Worm (Caenorhabditis elegans) whole organism, midembryonic: Measurements from ENCODE around the gene F35A5.8.

ENCODE experiments used
- T22C8.4 ChIP-seq: fragments of 200-800 bp; sonication (Bioruptor generic); IDR thresholded peaks from 2 replicates; pipeline ENCODE4 v1.3.6; 2022; ENCODE audit warnings: missing genetic modification characterization, missing compliant biosample characterization
- cog-1 ChIP-seq: sonication (generic microtip); optimal IDR thresholded peaks from 2 replicates; lab custom pipeline; 2016; ENCODE audit warnings: missing genetic modification characterization, missing compliant biosample characterization
- flt-1 ChIP-seq: fragments of 200-800 bp; sonication (Bioruptor generic); IDR thresholded peaks from 2 replicates; pipeline ENCODE4 v1.3.6; 2022; ENCODE audit warnings: missing genetic modification characterization, missing compliant biosample characterization
- klf-2 ChIP-seq: fragments of 200-800 bp; sonication (Bioruptor generic); conservative IDR thresholded peaks from 2 replicates; pipeline ENCODE4 v1.3.6; 2022; ENCODE audit warnings: missing genetic modification reagents, missing genetic modification characterization, missing compliant biosample characterization
- med-1 ChIP-seq: sonication (generic microtip); optimal IDR thresholded peaks from 2 replicates; lab custom pipeline; 2017; ENCODE audit warnings: missing genetic modification characterization, mild to moderate bottlenecking, missing compliant biosample characterization, antibody characterized with exemption, missing genetic modification reagents; ENCODE audit not compliant: insufficient read depth
- ref-1 ChIP-seq: fragments of 200-800 bp; sonication (Bioruptor generic); conservative IDR thresholded peaks from 2 replicates; pipeline ENCODE4 v1.3.6; 2022; ENCODE audit warnings: missing genetic modification reagents, missing genetic modification characterization, missing compliant biosample characterization
- tab-1 ChIP-seq: fragments of 200-800 bp; sonication (Bioruptor generic); IDR thresholded peaks from 2 replicates; pipeline ENCODE4 v1.3.6; 2022; ENCODE audit warnings: missing genetic modification characterization, missing compliant biosample characterization
- ztf-23 ChIP-seq: fragments of 200-800 bp; sonication (Bioruptor generic); IDR thresholded peaks from 2 replicates; pipeline ENCODE4 v1.3.6; 2022; ENCODE audit warnings: missing genetic modification reagents, missing genetic modification characterization, missing compliant biosample characterization
- ztf-29 ChIP-seq: fragments of 200-800 bp; sonication (Bioruptor generic); IDR thresholded peaks from 2 replicates; pipeline ENCODE4 v1.3.6; 2022; ENCODE audit warnings: missing genetic modification reagents, missing genetic modification characterization, missing compliant biosample characterization

The F35A5.8 gene

DNA sequence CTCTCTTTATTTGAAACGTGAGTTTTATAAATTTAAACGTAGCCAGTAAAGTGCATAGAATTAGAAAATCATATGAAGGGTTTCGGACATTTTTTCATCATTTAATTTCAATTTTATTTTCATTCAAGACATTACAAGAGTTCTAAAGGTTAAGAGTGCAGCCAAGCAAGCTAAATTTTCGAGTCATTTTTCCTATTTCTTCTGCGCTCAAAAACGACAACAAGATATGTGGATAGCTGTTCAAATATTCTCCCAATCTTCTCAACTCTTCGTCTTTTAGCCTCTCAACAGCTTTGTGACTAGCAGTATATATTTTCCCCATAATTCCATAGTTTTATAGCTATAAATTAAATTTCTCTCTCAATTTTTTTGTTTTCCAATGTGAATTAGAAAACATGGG is 19.6 kb downstream of the F35A5.8 start:
- no peak for TF ChIP-seq klf-2 (GFP tag; lab: Robert Waterston, UW)
- TF ChIP-seq ztf-23 (GFP tag; lab: Robert Waterston, UW), result no peak
- no peak for TF ChIP-seq T22C8.4 (GFP tag; lab: Robert Waterston, UW)
- TF ChIP-seq cog-1 (tag; lab: Kevin White, UChicago), result no peak
- TF ChIP-seq med-1 (GFP tag; lab: Kevin White, UChicago), result no peak
- no peak for TF ChIP-seq ztf-29 (GFP tag; lab: Robert Waterston, UW)
- no peak for TF ChIP-seq ref-1 (GFP tag; lab: Robert Waterston, UW)
- TF ChIP-seq tab-1, result no peak
- no peak for TF ChIP-seq flt-1 (GFP tag; lab: Robert Waterston, UW)

DNA sequence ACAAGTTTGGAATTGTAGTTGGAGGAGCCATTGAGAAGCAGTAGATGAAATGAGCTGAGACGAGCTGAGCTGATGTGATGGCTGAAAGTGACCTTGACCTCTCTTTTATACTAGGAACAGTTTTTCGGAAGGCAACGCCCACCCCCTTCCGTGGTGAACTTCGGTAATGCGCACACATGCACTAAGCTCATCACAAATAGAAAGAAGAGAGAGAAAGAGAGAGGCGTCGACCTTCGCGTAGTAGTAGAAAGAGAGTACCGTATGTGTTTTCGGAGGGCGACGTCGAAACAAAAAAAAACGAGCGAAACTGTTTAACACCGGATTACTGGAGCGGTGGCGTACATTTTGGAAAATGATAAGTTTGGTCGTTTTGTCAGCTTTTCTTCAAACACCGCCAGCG is 22.2 kb downstream of the F35A5.8 start, which contains the start of gene marg-1:
Gene marg-1, minus strand, starts transcription at position 101 of the 400 bp plus-strand sequence.
- TF ChIP-seq T22C8.4 (GFP tag; lab: Robert Waterston, UW) (no peak), klf-2 (GFP tag; lab: Robert Waterston, UW) (no peak), cog-1 (tag; lab: Kevin White, UChicago) (no peak), ztf-23 (GFP tag; lab: Robert Waterston, UW) (no peak), ztf-29 (GFP tag; lab: Robert Waterston, UW) (no peak), tab-1 (no peak)

DNA sequence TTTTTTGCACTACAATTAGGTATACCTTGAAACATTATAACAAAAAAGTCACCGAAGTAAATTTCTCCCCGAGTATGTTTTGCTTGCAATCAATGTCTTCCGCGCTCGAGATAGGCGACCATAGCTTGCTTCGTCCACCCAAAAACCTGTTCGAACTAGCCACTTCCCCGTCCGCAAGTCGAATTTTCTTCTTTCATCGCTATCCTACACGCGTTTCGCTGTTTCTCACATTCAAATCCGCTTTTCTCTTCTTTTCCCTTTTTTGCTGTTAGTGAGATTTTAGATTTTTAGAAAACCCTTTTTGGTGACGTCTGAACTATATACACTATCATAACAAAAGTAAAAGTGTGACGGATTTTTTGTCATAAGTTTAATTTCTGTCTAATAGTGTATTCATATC is 30.0 kb downstream of the F35A5.8 start:
- no peak for TF ChIP-seq klf-2 (GFP tag; lab: Robert Waterston, UW)
- TF ChIP-seq tab-1, result no peak
- TF ChIP-seq flt-1 (GFP tag; lab: Robert Waterston, UW), result no peak
- no peak for TF ChIP-seq ztf-23 (GFP tag; lab: Robert Waterston, UW)
- TF ChIP-seq ztf-29 (GFP tag; lab: Robert Waterston, UW), result no peak
- no peak for TF ChIP-seq cog-1 (tag; lab: Kevin White, UChicago)
- no peak for TF ChIP-seq med-1 (GFP tag; lab: Kevin White, UChicago)
- no peak for TF ChIP-seq ref-1 (GFP tag; lab: Robert Waterston, UW)
- no peak for TF ChIP-seq T22C8.4 (GFP tag; lab: Robert Waterston, UW)

ce11 chrX:3772405-3772804 is 30.9 kb downstream of the F35A5.8 start, which contains the start of gene F47B7.2:
Gene F47B7.2, plus strand, starts transcription at chrX:3772762.
- TF ChIP-seq T22C8.4 (GFP tag; lab: Robert Waterston, UW) (no peak), klf-2 (GFP tag; lab: Robert Waterston, UW) (no peak), ref-1 (GFP tag; lab: Robert Waterston, UW) (no peak), med-1 (GFP tag; lab: Kevin White, UChicago) (no peak), flt-1 (GFP tag; lab: Robert Waterston, UW) (no peak), tab-1 (no peak), cog-1 (tag; lab: Kevin White, UChicago) (no peak), ztf-23 (GFP tag; lab: Robert Waterston, UW) (no peak), ztf-29 (GFP tag; lab: Robert Waterston, UW) (no peak)

DNA sequence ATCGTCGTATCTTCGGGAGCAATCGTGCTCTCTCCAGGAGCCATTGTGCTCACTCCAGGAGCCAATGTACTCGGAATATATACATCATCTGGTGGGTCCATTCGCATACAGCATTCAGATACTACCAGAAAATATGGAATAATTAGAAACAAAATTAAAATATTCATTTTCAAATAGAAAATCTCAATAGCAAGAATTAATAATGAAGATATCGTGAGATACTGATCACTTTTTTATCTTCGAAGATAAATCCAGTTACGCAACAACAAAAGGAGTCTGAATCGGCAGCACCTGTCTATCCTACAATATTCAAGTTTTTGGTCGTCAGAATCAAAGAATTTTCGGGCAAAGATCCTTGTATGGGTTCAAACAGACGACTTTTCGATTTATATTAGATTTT is 34.5 kb downstream of the F35A5.8 start, which contains the start of gene F47B7.5:
Gene F47B7.5, minus strand, starts transcription at position 101 of the 400 bp plus-strand sequence.
- TF ChIP-seq tab-1, result no peak
- no peak for TF ChIP-seq cog-1 (tag; lab: Kevin White, UChicago)
- TF ChIP-seq ztf-29 (GFP tag; lab: Robert Waterston, UW), result no peak
- no peak for TF ChIP-seq ref-1 (GFP tag; lab: Robert Waterston, UW)
- no peak for TF ChIP-seq med-1 (GFP tag; lab: Kevin White, UChicago)
- no peak for TF ChIP-seq T22C8.4 (GFP tag; lab: Robert Waterston, UW)
- TF ChIP-seq klf-2 (GFP tag; lab: Robert Waterston, UW), result no peak
- no peak for TF ChIP-seq ztf-23 (GFP tag; lab: Robert Waterston, UW)
- TF ChIP-seq flt-1 (GFP tag; lab: Robert Waterston, UW), result no peak

DNA sequence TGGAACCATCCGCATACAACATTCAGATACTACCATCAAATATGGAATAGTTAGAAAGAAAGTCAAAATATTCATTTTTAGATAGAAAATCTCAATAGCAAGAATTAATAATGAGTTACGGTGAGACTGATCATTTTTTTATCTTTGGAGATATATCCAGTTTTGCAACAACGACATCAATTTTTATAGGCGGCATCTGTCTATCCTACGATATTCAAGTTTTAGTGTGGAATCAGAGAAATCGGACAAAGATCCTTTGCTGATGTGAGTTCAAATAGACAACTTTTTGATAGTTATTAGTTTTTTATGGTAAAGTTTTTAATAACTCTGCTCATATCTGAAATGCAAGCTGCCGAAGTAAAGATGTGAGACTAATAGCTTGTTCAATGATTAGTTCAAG is 36.7 kb downstream of the F35A5.8 start, which contains the start of gene F47B7.4:
Gene F47B7.4, minus strand, starts transcription at position 101 of the 400 bp plus-strand sequence.
- no peak for TF ChIP-seq klf-2 (GFP tag; lab: Robert Waterston, UW)
- TF ChIP-seq T22C8.4 (GFP tag; lab: Robert Waterston, UW), result no peak
- no peak for TF ChIP-seq ztf-23 (GFP tag; lab: Robert Waterston, UW)
- no peak for TF ChIP-seq ref-1 (GFP tag; lab: Robert Waterston, UW)
- TF ChIP-seq ztf-29 (GFP tag; lab: Robert Waterston, UW), result no peak
- TF ChIP-seq flt-1 (GFP tag; lab: Robert Waterston, UW), result no peak
- no peak for TF ChIP-seq cog-1 (tag; lab: Kevin White, UChicago)

- TF ChIP-seq klf-2 (GFP tag; lab: Robert Waterston, UW) (no peak), ref-1 (GFP tag; lab: Robert Waterston, UW) (no peak), flt-1 (GFP tag; lab: Robert Waterston, UW) (no peak), T22C8.4 (GFP tag; lab: Robert Waterston, UW) (no peak), tab-1 (no peak), cog-1 (tag; lab: Kevin White, UChicago) (no peak), ztf-23 (GFP tag; lab: Robert Waterston, UW) (no peak), ztf-29 (GFP tag; lab: Robert Waterston, UW) (no peak), med-1 (GFP tag; lab: Kevin White, UChicago) (no peak)
These were observed 39.0 kb downstream of the F35A5.8 start, which contains the start of gene F47B7.3 for ce11 chrX:3764295-3764694. Gene F47B7.3, minus strand, starts transcription at chrX:3764395.

DNA sequence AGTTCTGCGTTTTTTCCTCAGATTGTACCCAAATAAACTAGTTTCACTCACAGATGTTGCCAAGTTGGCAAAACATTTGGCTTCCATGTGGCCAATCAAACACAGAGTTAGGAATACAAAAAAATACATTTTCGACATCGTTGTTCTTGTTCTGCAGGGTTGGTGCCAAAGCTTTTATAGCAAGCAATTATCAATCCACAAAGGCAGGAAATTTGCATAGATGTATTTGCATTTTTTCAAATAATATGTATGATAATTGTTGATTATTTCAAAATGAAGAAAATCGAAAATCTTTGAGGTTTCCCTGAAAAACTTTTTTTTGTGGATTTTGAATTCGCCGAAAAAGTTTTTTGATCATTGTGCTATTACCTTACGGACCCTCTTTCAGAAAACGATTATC is 40.9 kb downstream of the F35A5.8 start, which contains the start of gene T14G12.11:
Gene T14G12.11, minus strand, starts transcription at position 138 of the 400 bp plus-strand sequence.
- no peak for TF ChIP-seq klf-2 (GFP tag; lab: Robert Waterston, UW)
- no peak for TF ChIP-seq tab-1
- TF ChIP-seq ztf-23 (GFP tag; lab: Robert Waterston, UW), result no peak
- no peak for TF ChIP-seq med-1 (GFP tag; lab: Kevin White, UChicago)
- TF ChIP-seq flt-1 (GFP tag; lab: Robert Waterston, UW), result no peak
- TF ChIP-seq cog-1 (tag; lab: Kevin White, UChicago), result no peak
- no peak for TF ChIP-seq ztf-29 (GFP tag; lab: Robert Waterston, UW)
- TF ChIP-seq T22C8.4 (GFP tag; lab: Robert Waterston, UW), result no peak
- TF ChIP-seq ref-1 (GFP tag; lab: Robert Waterston, UW), result no peak

DNA sequence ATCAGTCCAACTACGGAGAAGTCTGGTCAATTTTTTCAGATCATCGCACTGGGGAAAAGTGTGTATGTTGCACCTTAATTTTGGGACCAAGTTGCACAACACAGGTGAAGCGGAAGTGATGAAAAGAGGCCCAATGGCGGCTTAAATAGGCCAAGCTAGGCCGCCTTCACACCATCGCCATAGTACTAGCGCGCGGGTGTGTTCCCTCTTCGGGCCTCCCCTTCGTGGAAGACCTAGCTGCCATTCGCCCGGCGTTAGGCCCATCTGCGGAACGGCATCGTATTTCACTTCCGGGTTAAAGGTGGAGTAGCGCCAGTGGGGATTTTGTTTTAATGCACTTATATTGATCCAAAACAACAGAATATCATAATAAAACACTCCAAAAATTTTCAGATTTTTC is 43.4 kb downstream of the F35A5.8 start:
- TF ChIP-seq cog-1 (tag; lab: Kevin White, UChicago) (no peak), flt-1 (GFP tag; lab: Robert Waterston, UW) (no peak), tab-1 (0 out of 2 replicates have a peak, but pooled peaks have one; percentile 44)
